Worm (Caenorhabditis elegans) whole organism, L1 larva: ENCODE data around the gene grl-1.

ENCODE experiments used
- nhr-84 ChIP-seq: sonication (generic microtip); optimal IDR thresholded peaks from 2 replicates; lab custom pipeline; 2017; ENCODE audit warnings: missing biosample characterization, missing genetic modification characterization
- pqm-1 ChIP-seq: sonication (generic microtip); optimal IDR thresholded peaks from 3 replicates; lab custom pipeline; 2017; ENCODE audit warnings: missing biosample characterization, missing genetic modification characterization
- unc-98 ChIP-seq: fragments of 200-800 bp; sonication (Bioruptor generic); IDR thresholded peaks from 2 replicates; pipeline ENCODE4 v1.3.6; 2022; ENCODE audit warnings: missing genetic modification characterization, missing compliant biosample characterization

- TF ChIP-seq pqm-1 (tag; lab: Kevin White, UChicago) (no peak), unc-98 (GFP tag; lab: Robert Waterston, UW) (no peak), nhr-84 (no peak)
Measured at ce11 chrV:5511720-5512119, 21.9 kb downstream of the grl-1 start.
